Worm (Caenorhabditis elegans): ENCODE data around the gene srx-84.

DNA sequence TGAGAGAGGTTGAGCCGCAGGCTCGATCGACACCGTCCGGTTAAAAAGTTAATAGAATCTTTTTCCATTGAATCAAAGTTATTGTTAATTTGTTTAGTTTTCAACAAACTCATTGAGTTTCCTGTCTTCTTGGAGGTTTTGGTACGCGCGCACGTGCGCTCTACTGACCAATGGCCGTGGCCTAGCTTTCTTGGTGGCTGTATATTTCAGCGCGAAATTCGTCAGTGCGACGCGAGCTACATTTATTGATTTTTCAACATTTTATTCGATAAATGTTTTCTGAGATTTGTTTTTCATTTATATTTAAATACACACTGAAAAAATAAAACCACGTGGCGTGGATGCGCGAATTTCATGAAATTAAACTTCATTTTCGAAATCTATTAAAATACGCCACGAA, 45.3 kb downstream of the srx-84 start, which contains the start of gene bir-1:
- TF ChIP-seq npax-4 (tag; optimal IDR thresholded peaks at IDR 0.05) (no peak), syd-9 (tag; optimal IDR thresholded peaks at IDR 0.05) (no peak), nhr-11 (tag; optimal IDR thresholded peaks at IDR 0.05) (no peak), ama-1 (optimal IDR thresholded peaks at IDR 0.05) (no peak), unc-86 (tag; optimal IDR thresholded peaks at IDR 0.05) (no peak), pha-4 (tag; optimal IDR thresholded peaks at IDR 0.05) (no peak), ceh-9 (tag; optimal IDR thresholded peaks at IDR 0.05) (no peak), lim-6 (tag; optimal IDR thresholded peaks at IDR 0.05) (peak; percentile 38), ztf-16 (tag; optimal IDR thresholded peaks at IDR 0.05) (no peak), che-1 (tag; optimal IDR thresholded peaks at IDR 0.05) (no peak), C38D4.7 (GFP tag; optimal IDR thresholded peaks at IDR 0.05) (no peak), dve-1 (tag; optimal IDR thresholded peaks at IDR 0.05) (no peak), unc-3 (GFP tag; conservative IDR thresholded peaks at IDR 0.05) (no peak), unc-3 (tag; optimal IDR thresholded peaks at IDR 0.05) (no peak), F13H6.1 (tag; optimal IDR thresholded peaks at IDR 0.05) (no peak)
